Worm (Caenorhabditis elegans) whole organism, L4 larva: ENCODE data around the gene idpc-6.

ENCODE experiments used
- F26F4.8 ChIP-seq: fragments of 200-800 bp; sonication (Bioruptor generic); conservative IDR thresholded peaks from 2 replicates; pipeline ENCODE4 v1.3.6; 2022; ENCODE audit warnings: missing genetic modification characterization, missing compliant biosample characterization
- F44E2.7 ChIP-seq: fragments of 200-800 bp; sonication (Bioruptor generic); IDR thresholded peaks from 2 replicates; pipeline ENCODE4 v2.1.2; 2022; ENCODE audit warnings: missing genetic modification characterization, missing compliant biosample characterization
- T20F7.1 ChIP-seq: fragments of 200-800 bp; sonication (Bioruptor generic); optimal IDR thresholded peaks from 2 replicates; lab custom pipeline; 2018; ENCODE audit warnings: mild to moderate bottlenecking, missing genetic modification characterization, missing compliant biosample characterization
- Y5F2A.4 ChIP-seq: fragments of 200-800 bp; sonication (Bioruptor generic); optimal IDR thresholded peaks from 2 replicates; lab custom pipeline; 2018; ENCODE audit warnings: mild to moderate bottlenecking, missing genetic modification characterization, missing compliant biosample characterization
- ZK546.5 ChIP-seq, 2 experiments: sonication (generic microtip); optimal IDR thresholded peaks; 2 replicates each; lab custom pipeline; 2017; ENCODE audit warnings: missing biosample characterization in 2 of 2, missing genetic modification characterization in 2 of 2
- aha-1 ChIP-seq: fragments of 150-350 bp; peaks from one replicate; lab custom pipeline; 2014; ENCODE audit warnings: missing biosample characterization, missing genetic modification characterization
- aly-2 ChIP-seq: sonication (generic microtip); optimal IDR thresholded peaks from 2 replicates; lab custom pipeline; 2018; ENCODE audit warnings: missing biosample characterization, missing genetic modification characterization
- ama-1 ChIP-seq: fragments of 150-350 bp; optimal IDR thresholded peaks from 2 replicates; lab custom pipeline; 2014; ENCODE audit warnings: inconsistent platforms, mixed read lengths
- ceh-32 ChIP-seq: sonication (generic microtip); optimal IDR thresholded peaks from 2 replicates; lab custom pipeline; 2016; ENCODE audit warnings: mild to moderate bottlenecking, missing genetic modification characterization, missing compliant biosample characterization; ENCODE audit not compliant: poor library complexity
- cey-2 ChIP-seq: sonication (generic microtip); optimal IDR thresholded peaks from 3 replicates; lab custom pipeline; 2017; ENCODE audit warnings: missing genetic modification characterization, mild to moderate bottlenecking, missing compliant biosample characterization, antibody characterized with exemption, borderline replicate concordance; ENCODE audit not compliant: insufficient read depth
- daf-16 ChIP-seq, 3 experiments: sonication (generic microtip); optimal IDR thresholded peaks; 2 replicates each; lab custom pipeline; 2016 to 2017; ENCODE audit warnings: missing genetic modification characterization in 3 of 3, missing genetic modification reagents in 3 of 3, mild to moderate bottlenecking in 2 of 3, missing compliant biosample characterization in 2 of 3, missing biosample characterization in 1 of 3, moderate library complexity in 1 of 3
- dmd-6 ChIP-seq: fragments of 200-800 bp; sonication (Bioruptor generic); IDR thresholded peaks from 2 replicates; pipeline ENCODE4 v1.3.6; 2022; ENCODE audit warnings: missing genetic modification reagents, missing genetic modification characterization, missing compliant biosample characterization
- dmd-8 ChIP-seq: fragments of 200-800 bp; sonication (Bioruptor generic); IDR thresholded peaks from 2 replicates; pipeline ENCODE4 v1.3.6; 2022; ENCODE audit warnings: missing genetic modification characterization, missing compliant biosample characterization
- dmd-9 ChIP-seq: fragments of 200-800 bp; sonication (Bioruptor generic); IDR thresholded peaks from 2 replicates; pipeline ENCODE4 v1.3.6; 2022; ENCODE audit warnings: missing genetic modification reagents, missing genetic modification characterization, missing compliant biosample characterization
- dpl-1 ChIP-seq: fragments of 150-350 bp; optimal IDR thresholded peaks from 2 replicates; lab custom pipeline; 2014; ENCODE audit warnings: missing biosample characterization, missing genetic modification reagents, missing genetic modification characterization
- egl-27 ChIP-seq: sonication (generic microtip); optimal IDR thresholded peaks from 3 replicates; lab custom pipeline; 2017; ENCODE audit warnings: missing biosample characterization, missing genetic modification reagents, missing genetic modification characterization
- egl-43 ChIP-seq: fragments of 200-800 bp; sonication (Bioruptor generic); IDR thresholded peaks from 2 replicates; pipeline ENCODE4 v1.3.6; 2022; ENCODE audit warnings: missing genetic modification reagents, missing genetic modification characterization, missing compliant biosample characterization
- fos-1 ChIP-seq: fragments of 150-350 bp; optimal IDR thresholded peaks from 2 replicates; lab custom pipeline; 2014; ENCODE audit warnings: missing biosample characterization, missing genetic modification characterization
- hmg-1.1 ChIP-seq: fragments of 200-800 bp; sonication (Bioruptor generic); IDR thresholded peaks from 2 replicates; pipeline ENCODE4 v1.3.6; 2022; ENCODE audit warnings: missing genetic modification reagents, missing genetic modification characterization, missing compliant biosample characterization
- lin-29 ChIP-seq: fragments of 200-800 bp; sonication (Bioruptor generic); IDR thresholded peaks from 2 replicates; pipeline ENCODE4 v1.3.6; 2022; ENCODE audit warnings: missing genetic modification reagents, missing genetic modification characterization, missing compliant biosample characterization
- lsy-2 ChIP-seq, 2 experiments: fragments of 150-350 bp in 1 of 2; sonication (generic microtip) in 1 of 2; optimal IDR thresholded peaks; 2 replicates each; lab custom pipeline; 2014 to 2017; ENCODE audit warnings: missing biosample characterization in 2 of 2, missing genetic modification characterization in 2 of 2
- madf-5 ChIP-seq, 2 experiments: fragments of 200-800 bp; sonication (Bioruptor generic); IDR thresholded peaks; 2 replicates each; pipeline ENCODE4 v1.3.6; 2022; ENCODE audit warnings: missing compliant biosample characterization in 2 of 2, missing genetic modification characterization in 2 of 2
- nhr-102 ChIP-seq: sonication (generic microtip); optimal IDR thresholded peaks from 2 replicates; lab custom pipeline; 2016; ENCODE audit warnings: mild to moderate bottlenecking, missing genetic modification characterization, moderate library complexity, missing compliant biosample characterization
- nhr-11 ChIP-seq: fragments of 150-350 bp; optimal IDR thresholded peaks from 2 replicates; lab custom pipeline; 2014; ENCODE audit warnings: missing biosample characterization, missing genetic modification characterization
- nhr-25 ChIP-seq: sonication (generic microtip); optimal IDR thresholded peaks from 2 replicates; lab custom pipeline; 2017; ENCODE audit warnings: missing genetic modification characterization, mild to moderate bottlenecking, missing compliant biosample characterization, antibody characterized with exemption, moderate library complexity, borderline replicate concordance; ENCODE audit not compliant: insufficient read depth
- nhr-42 ChIP-seq: fragments of 200-800 bp; sonication (Bioruptor generic); IDR thresholded peaks from 2 replicates; pipeline ENCODE4 v1.3.6; 2022; ENCODE audit warnings: missing genetic modification characterization, missing compliant biosample characterization
- nhr-48 ChIP-seq: sonication (generic microtip); optimal IDR thresholded peaks from 2 replicates; lab custom pipeline; 2016; ENCODE audit warnings: mild to moderate bottlenecking, missing genetic modification characterization, missing compliant biosample characterization
- rbr-2 ChIP-seq: sonication (generic microtip); optimal IDR thresholded peaks from 2 replicates; lab custom pipeline; 2016; ENCODE audit warnings: missing genotype, missing genetic modification characterization, missing compliant biosample characterization
- sdz-12 ChIP-seq: fragments of 200-800 bp; sonication (Bioruptor generic); optimal IDR thresholded peaks from 2 replicates; lab custom pipeline; 2018; ENCODE audit warnings: mild to moderate bottlenecking, missing genetic modification characterization, missing compliant biosample characterization
- set-16 ChIP-seq: fragments of 200-800 bp; sonication (Bioruptor generic); IDR thresholded peaks from 2 replicates; pipeline ENCODE4 v1.3.6; 2022; ENCODE audit warnings: missing genetic modification reagents, missing genetic modification characterization, missing compliant biosample characterization
- tag-97 ChIP-seq: fragments of 200-800 bp; sonication (Bioruptor generic); IDR thresholded peaks from 2 replicates; pipeline ENCODE4 v1.3.6; 2022; ENCODE audit warnings: missing genetic modification characterization, missing compliant biosample characterization
- tra-1 ChIP-seq: fragments of 200-800 bp; sonication (Bioruptor generic); IDR thresholded peaks from 2 replicates; pipeline ENCODE4 v1.3.6; 2022; ENCODE audit warnings: missing genetic modification reagents, missing genetic modification characterization, missing compliant biosample characterization
- unc-130 ChIP-seq: sonication (generic microtip); optimal IDR thresholded peaks from 2 replicates; lab custom pipeline; 2016; ENCODE audit warnings: missing genetic modification reagents, missing genetic modification characterization, missing compliant biosample characterization
- zag-1 ChIP-seq: fragments of 150-350 bp; optimal IDR thresholded peaks from 2 replicates; lab custom pipeline; 2014; ENCODE audit warnings: missing biosample characterization, missing genetic modification characterization

The idpc-6 gene

ce11 chrV:9625604-9626446 lies 5.9 kb downstream of the idpc-6 start, which contains the start of gene T06E4.7:
TSS of gene T06E4.7 (plus strand) at chrV:9626396.
- TF ChIP-seq set-16 (peak; percentile 97), dmd-9 (no peak), nhr-42 (GFP tag; lab: Robert Waterston, UW) (no peak), sdz-12 (GFP tag; lab: Kevin White, UChicago) (peak; percentile 53), egl-27 (tag; lab: Kevin White, UChicago) (no peak), egl-43 (GFP tag; lab: Robert Waterston, UW) (0 out of 2 replicates have a peak, but pooled peaks have one; percentile 5)

ce11 chrV:9628603-9629002 lies 8.7 kb downstream of the idpc-6 start:
- no peak for TF ChIP-seq F44E2.7 (GFP tag; lab: Robert Waterston, UW)
- 0 out of 2 replicates have a peak, but pooled peaks have one; percentile 21 for TF ChIP-seq tra-1 (GFP tag; lab: Robert Waterston, UW)
- no peak for TF ChIP-seq zag-1 (tag; lab: Kevin White, UChicago)
- no peak for TF ChIP-seq cey-2
- peak; percentile 72 for TF ChIP-seq aha-1 (tag; lab: Kevin White, UChicago)
- TF ChIP-seq lsy-2 (tag; optimal IDR thresholded peaks at IDR 0.05; lab: Kevin White, UChicago) = no peak
- no peak for TF ChIP-seq hmg-1.1 (GFP tag; lab: Robert Waterston, UW)
- TF ChIP-seq dpl-1 (GFP tag; lab: Kevin White, UChicago) = no peak
- peak; percentile 95 for TF ChIP-seq set-16
- TF ChIP-seq tag-97 (GFP tag; lab: Robert Waterston, UW) = no peak
- no peak for TF ChIP-seq T20F7.1
- no peak for TF ChIP-seq rbr-2 (tag; lab: Kevin White, UChicago)
- TF ChIP-seq unc-130 (GFP tag; lab: Kevin White, UChicago) = no peak
- peak; percentile 57; the same call in 1 of the 2 replicates for TF ChIP-seq egl-43 (GFP tag; lab: Robert Waterston, UW)

ce11 chrV:9629114-9629513 lies 9.2 kb downstream of the idpc-6 start, which contains the start of gene idpc-3:
TSS of gene idpc-3 (minus strand) at chrV:9629214.
- TF ChIP-seq unc-130 (GFP tag; lab: Kevin White, UChicago) = no peak
- no peak for TF ChIP-seq fos-1 (tag; lab: Kevin White, UChicago)
- no peak for TF ChIP-seq madf-5 (GFP tag; IDR thresholded peaks at IDR 0.05; lab: Robert Waterston, UW)
- TF ChIP-seq dmd-8 (GFP tag; lab: Robert Waterston, UW) = no peak
- no peak for TF ChIP-seq daf-16 (GFP tag; optimal IDR thresholded peaks at IDR 0.05; lab: Kevin White, UChicago)
- TF ChIP-seq daf-16 (tag; optimal IDR thresholded peaks at IDR 0.05; lab: Kevin White, UChicago) = no peak
- no peak for TF ChIP-seq lin-29
- TF ChIP-seq nhr-48 (tag; lab: Kevin White, UChicago) = no peak
- no peak for TF ChIP-seq egl-27 (tag; lab: Kevin White, UChicago)
- no peak for TF ChIP-seq nhr-102 (tag; lab: Kevin White, UChicago)
- no peak for TF ChIP-seq ZK546.5 (tag; optimal IDR thresholded peaks at IDR 0.05; lab: Kevin White, UChicago)
- TF ChIP-seq nhr-11 (tag; lab: Kevin White, UChicago) = no peak
- TF ChIP-seq nhr-25 = no peak
- TF ChIP-seq dmd-6 (GFP tag; lab: Robert Waterston, UW) = no peak
- TF ChIP-seq ceh-32 = no peak
- TF ChIP-seq F26F4.8 (GFP tag; lab: Robert Waterston, UW) = no peak
- TF ChIP-seq Y5F2A.4 (GFP tag; lab: Kevin White, UChicago) = no peak
- TF ChIP-seq ama-1 (lab: Kevin White, UChicago) = no peak
- no peak for TF ChIP-seq aly-2 (tag; lab: Kevin White, UChicago)
